Worm (Caenorhabditis elegans) whole organism, L1 larva: Measurements from ENCODE around the gene ugt-58.

Experiments
- C04F5.9 ChIP-seq: sonication (generic microtip); optimal IDR thresholded peaks from 2 replicates; lab custom pipeline; 2016; ENCODE audit warnings: missing genetic modification characterization, missing compliant biosample characterization
- C34B4.2 ChIP-seq: sonication (generic microtip); optimal IDR thresholded peaks from 2 replicates; lab custom pipeline; 2017; ENCODE audit warnings: mild to moderate bottlenecking, missing genetic modification characterization, missing compliant biosample characterization
- F16B12.6 ChIP-seq: fragments of 150-350 bp; optimal IDR thresholded peaks from 2 replicates; lab custom pipeline; 2014; ENCODE audit warnings: missing biosample characterization, missing genetic modification characterization
- alr-1 ChIP-seq: fragments of 200-800 bp; sonication (Bioruptor generic); optimal IDR thresholded peaks from 2 replicates; lab custom pipeline; 2018; ENCODE audit warnings: borderline replicate concordance, mild to moderate bottlenecking, missing genetic modification characterization, missing compliant biosample characterization
- blmp-1 ChIP-seq: fragments of 150-350 bp; optimal IDR thresholded peaks from 2 replicates; lab custom pipeline; 2014; ENCODE audit warnings: missing biosample characterization, missing genetic modification characterization
- ceh-63 ChIP-seq: fragments of 200-800 bp; sonication (Bioruptor generic); optimal IDR thresholded peaks from 2 replicates; lab custom pipeline; 2018; ENCODE audit warnings: mild to moderate bottlenecking, missing genetic modification characterization, missing compliant biosample characterization
- ceh-82 ChIP-seq, 3 experiments: fragments of 150-350 bp in 1 of 3; sonication (generic microtip) in 2 of 3; optimal IDR thresholded peaks; 2 replicates each; lab custom pipeline; 2014 to 2017; ENCODE audit warnings: missing biosample characterization in 3 of 3, missing genetic modification characterization in 3 of 3
- ces-1 ChIP-seq: fragments of 150-350 bp; optimal IDR thresholded peaks from 2 replicates; lab custom pipeline; 2014; ENCODE audit warnings: missing biosample characterization, missing genetic modification reagents, missing genetic modification characterization
- dpl-1 ChIP-seq, 3 experiments: fragments of 150-350 bp in 2 of 3; sonication (generic microtip) in 1 of 3; optimal IDR thresholded peaks; 2 replicates each; lab custom pipeline; 2014 to 2017; ENCODE audit warnings: missing biosample characterization in 3 of 3, missing genetic modification characterization in 3 of 3, missing genetic modification reagents in 3 of 3
- dsc-1 ChIP-seq: sonication (generic microtip); optimal IDR thresholded peaks from 2 replicates; lab custom pipeline; 2016; ENCODE audit warnings: mild to moderate bottlenecking, missing genetic modification characterization, missing compliant biosample characterization
- egl-27 ChIP-seq, 2 experiments: fragments of 150-350 bp in 1 of 2; sonication (generic microtip); optimal IDR thresholded peaks; 3 replicates each; lab custom pipeline; 2017 to 2018; ENCODE audit warnings: missing biosample characterization in 2 of 2, missing genetic modification characterization in 2 of 2, missing genetic modification reagents in 2 of 2
- elt-2 ChIP-seq: sonication (generic microtip); optimal IDR thresholded peaks from 2 replicates; lab custom pipeline; 2016; ENCODE audit warnings: missing genetic modification characterization, mild to moderate bottlenecking, inconsistent platforms, missing compliant biosample characterization, missing genetic modification reagents
- elt-3 ChIP-seq, 6 experiments: fragments of 150-350 bp in 1 of 6; sonication (generic microtip); optimal IDR thresholded peaks; 2 replicates each; lab custom pipeline; 2017 to 2018; ENCODE audit warnings: missing biosample characterization in 6 of 6, missing genetic modification characterization in 6 of 6, inconsistent platforms in 1 of 6
- fkh-4 ChIP-seq: sonication (generic microtip); optimal IDR thresholded peaks from 2 replicates; lab custom pipeline; 2016; ENCODE audit warnings: missing compliant biosample characterization, missing genetic modification characterization, borderline replicate concordance
- grh-1 ChIP-seq: fragments of 200-800 bp; sonication (Bioruptor generic); IDR thresholded peaks from 2 replicates; pipeline ENCODE4 v1.3.6; 2022; ENCODE audit warnings: missing genetic modification reagents, missing genetic modification characterization, missing compliant biosample characterization
- hlh-4 ChIP-seq: sonication (generic microtip); optimal IDR thresholded peaks from 2 replicates; lab custom pipeline; 2016; ENCODE audit warnings: mild to moderate bottlenecking, missing genetic modification characterization, missing compliant biosample characterization
- lin-13 ChIP-seq: fragments of 150-350 bp; optimal IDR thresholded peaks from 2 replicates; lab custom pipeline; 2014; ENCODE audit warnings: missing biosample characterization, missing genetic modification reagents, missing genetic modification characterization
- lin-14 ChIP-seq: fragments of 200-800 bp; sonication (Bioruptor generic); optimal IDR thresholded peaks from 2 replicates; lab custom pipeline; 2018; ENCODE audit warnings: mild to moderate bottlenecking, missing genetic modification characterization, moderate library complexity, missing compliant biosample characterization
- lin-15B ChIP-seq: fragments of 150-350 bp; sonication (generic microtip); optimal IDR thresholded peaks from 3 replicates; lab custom pipeline; 2014; ENCODE audit warnings: missing biosample characterization, missing genetic modification characterization
- lin-35 ChIP-seq, 2 experiments: fragments of 150-350 bp; optimal IDR thresholded peaks; 2 replicates each; lab custom pipeline; 2014; ENCODE audit warnings: missing biosample characterization in 2 of 2, missing genetic modification characterization in 2 of 2, missing genetic modification reagents in 2 of 2
- lsy-2 ChIP-seq, 2 experiments: fragments of 150-350 bp; optimal IDR thresholded peaks; 2 replicates each; lab custom pipeline; 2014; ENCODE audit warnings: missing biosample characterization in 2 of 2, missing genetic modification characterization in 2 of 2
- mep-1 ChIP-seq: fragments of 150-350 bp; optimal IDR thresholded peaks from 2 replicates; lab custom pipeline; 2014; ENCODE audit warnings: missing biosample characterization, missing genetic modification characterization
- nhr-12 ChIP-seq: sonication (generic microtip); optimal IDR thresholded peaks from 2 replicates; lab custom pipeline; 2017; ENCODE audit warnings: missing biosample characterization, missing genetic modification characterization
- nhr-19 ChIP-seq: fragments of 200-800 bp; sonication (Bioruptor generic); conservative IDR thresholded peaks from 2 replicates; pipeline ENCODE4 v1.3.6; 2022; ENCODE audit warnings: missing genetic modification characterization, missing compliant biosample characterization
- nhr-20 ChIP-seq: sonication (generic microtip); optimal IDR thresholded peaks from 2 replicates; lab custom pipeline; 2016; ENCODE audit warnings: mild to moderate bottlenecking, missing genetic modification characterization, missing compliant biosample characterization
- nhr-28 ChIP-seq: fragments of 150-350 bp; optimal IDR thresholded peaks from 2 replicates; lab custom pipeline; 2014; ENCODE audit warnings: missing biosample characterization, missing genetic modification characterization
- nhr-71 ChIP-seq: sonication (generic microtip); optimal IDR thresholded peaks from 2 replicates; lab custom pipeline; 2016; ENCODE audit warnings: mild to moderate bottlenecking, missing genetic modification characterization, moderate library complexity, missing compliant biosample characterization
- nhr-76 ChIP-seq: sonication (generic microtip); optimal IDR thresholded peaks from 2 replicates; lab custom pipeline; 2017; ENCODE audit warnings: missing biosample characterization, missing genetic modification characterization
- nhr-85 ChIP-seq: sonication (generic microtip); peaks from one replicate; lab custom pipeline; 2016; ENCODE audit warnings: missing genetic modification characterization, inconsistent platforms, missing compliant biosample characterization
- pag-3 ChIP-seq: sonication (generic microtip); optimal IDR thresholded peaks from 2 replicates; lab custom pipeline; 2017; ENCODE audit warnings: missing genetic modification characterization, mild to moderate bottlenecking, missing compliant biosample characterization, antibody characterized with exemption, borderline replicate concordance; ENCODE audit not compliant: insufficient read depth
- pqm-1 ChIP-seq: sonication (generic microtip); optimal IDR thresholded peaks from 3 replicates; lab custom pipeline; 2017; ENCODE audit warnings: missing biosample characterization, missing genetic modification characterization
- rnt-1 ChIP-seq: sonication (generic microtip); optimal IDR thresholded peaks from 2 replicates; lab custom pipeline; 2016; ENCODE audit warnings: mild to moderate bottlenecking, missing genetic modification characterization, moderate library complexity, missing compliant biosample characterization
- skn-1 ChIP-seq: fragments of 150-350 bp; optimal IDR thresholded peaks from 2 replicates; lab custom pipeline; 2014; ENCODE audit warnings: missing biosample characterization, missing genetic modification characterization
- snpc-4 ChIP-seq: fragments of 150-350 bp; optimal IDR thresholded peaks from 2 replicates; lab custom pipeline; 2014; ENCODE audit warnings: missing biosample characterization, missing genetic modification characterization
- snu-23 ChIP-seq: sonication (generic microtip); optimal IDR thresholded peaks from 2 replicates; lab custom pipeline; 2016; ENCODE audit warnings: missing genetic modification characterization, missing compliant biosample characterization
- sox-4 ChIP-seq: sonication (generic microtip); optimal IDR thresholded peaks from 2 replicates; lab custom pipeline; 2016; ENCODE audit warnings: missing genetic modification characterization, missing compliant biosample characterization
- sup-37 ChIP-seq: fragments of 200-800 bp; sonication (Bioruptor generic); optimal IDR thresholded peaks from 2 replicates; lab custom pipeline; 2018; ENCODE audit warnings: mild to moderate bottlenecking, missing genetic modification characterization, missing compliant biosample characterization
- tbx-2 ChIP-seq: sonication (generic microtip); optimal IDR thresholded peaks from 2 replicates; lab custom pipeline; 2016; ENCODE audit warnings: missing genetic modification characterization, missing compliant biosample characterization
- tlp-1 ChIP-seq: fragments of 150-350 bp; optimal IDR thresholded peaks from 2 replicates; lab custom pipeline; 2014; ENCODE audit warnings: missing biosample characterization, missing genetic modification characterization
- unc-130 ChIP-seq: fragments of 150-350 bp; optimal IDR thresholded peaks from 2 replicates; lab custom pipeline; 2017; ENCODE audit warnings: missing biosample characterization, missing genetic modification characterization, inconsistent platforms
- unc-30 ChIP-seq: sonication (generic microtip); optimal IDR thresholded peaks from 2 replicates; lab custom pipeline; 2017; ENCODE audit warnings: missing biosample characterization, missing genetic modification characterization
- unc-62 ChIP-seq: fragments of 150-350 bp; optimal IDR thresholded peaks from 2 replicates; lab custom pipeline; 2014; ENCODE audit warnings: missing biosample characterization, missing genetic modification reagents, missing genetic modification characterization
- unc-98 ChIP-seq: fragments of 200-800 bp; sonication (Bioruptor generic); IDR thresholded peaks from 2 replicates; pipeline ENCODE4 v1.3.6; 2022; ENCODE audit warnings: missing genetic modification characterization, missing compliant biosample characterization
- vab-15 ChIP-seq: sonication (generic microtip); optimal IDR thresholded peaks from 2 replicates; lab custom pipeline; 2017; ENCODE audit warnings: missing genotype, mild to moderate bottlenecking, missing genetic modification characterization, missing compliant biosample characterization
- xbp-1 ChIP-seq: sonication (generic microtip); optimal IDR thresholded peaks from 2 replicates; lab custom pipeline; 2016; ENCODE audit warnings: missing genetic modification characterization, missing compliant biosample characterization
- zag-1 ChIP-seq: fragments of 150-350 bp; optimal IDR thresholded peaks from 2 replicates; lab custom pipeline; 2014; ENCODE audit warnings: missing biosample characterization, missing genetic modification characterization
- ztf-11 ChIP-seq, 2 experiments: sonication (generic microtip); optimal IDR thresholded peaks; 2 replicates each; lab custom pipeline; 2016 to 2017; ENCODE audit warnings: missing genetic modification characterization in 2 of 2, missing biosample characterization in 1 of 2, missing compliant biosample characterization in 1 of 2
- ztf-4 ChIP-seq: fragments of 150-350 bp; optimal IDR thresholded peaks from 2 replicates; lab custom pipeline; 2014; ENCODE audit warnings: missing biosample characterization, missing genetic modification characterization

Gene ugt-58

ce11 chrII:9586734-9587209, at the start of gene ugt-58:
Gene ugt-58 (minus strand): TSS chrII:9586784.
- TF ChIP-seq elt-3 (tag; optimal IDR thresholded peaks at IDR 0.05; lab: Kevin White, UChicago) (peak in 5 of 6 experiments; percentile 33 to 74 (median 53)), lin-14 (GFP tag; lab: Kevin White, UChicago) (peak; percentile 20), snpc-4 (tag; lab: Kevin White, UChicago) (no peak), skn-1 (tag; lab: Kevin White, UChicago) (peak; percentile 53), C04F5.9 (no peak), dpl-1 (GFP tag; optimal IDR thresholded peaks at IDR 0.05; lab: Kevin White, UChicago) (no peak), egl-27 (tag; optimal IDR thresholded peaks at IDR 0.05; lab: Kevin White, UChicago) (no peak), F16B12.6 (no peak), ces-1 (GFP tag; lab: Kevin White, UChicago) (no peak), C34B4.2 (tag; lab: Kevin White, UChicago) (no peak), vab-15 (no peak), lin-15B (tag; lab: Kevin White, UChicago) (no peak), nhr-19 (GFP tag; lab: Robert Waterston, UW) (peak; percentile 22), lsy-2 (tag; optimal IDR thresholded peaks at IDR 0.05; lab: Kevin White, UChicago) (peak; percentile 15 to 17), nhr-28 (peak; percentile 36), ztf-11 (tag; optimal IDR thresholded peaks at IDR 0.05; lab: Kevin White, UChicago) (no peak), sox-4 (tag; lab: Kevin White, UChicago) (no peak), nhr-20 (tag; lab: Kevin White, UChicago) (peak; percentile 80), pqm-1 (tag; lab: Kevin White, UChicago) (no peak), rnt-1 (tag; lab: Kevin White, UChicago) (no peak), fkh-4 (tag; lab: Kevin White, UChicago) (no peak), mep-1 (peak; percentile 29), tbx-2 (tag; lab: Kevin White, UChicago) (no peak), unc-98 (GFP tag; lab: Robert Waterston, UW) (no peak), grh-1 (no peak), unc-62 (GFP tag; lab: Kevin White, UChicago) (no peak), zag-1 (tag; lab: Kevin White, UChicago) (no peak), tlp-1 (tag; lab: Kevin White, UChicago) (no peak), dsc-1 (tag; lab: Kevin White, UChicago) (no peak), pag-3 (tag; lab: Kevin White, UChicago) (no peak), hlh-4 (tag; lab: Kevin White, UChicago) (no peak), nhr-76 (no peak), xbp-1 (tag; lab: Kevin White, UChicago) (no peak), ceh-82 (tag; optimal IDR thresholded peaks at IDR 0.05; lab: Kevin White, UChicago) (no peak), unc-30 (no peak), unc-130 (no peak), elt-2 (tag; lab: Kevin White, UChicago) (peak; percentile 40), blmp-1 (tag; lab: Kevin White, UChicago) (peak; percentile 23), sup-37 (GFP tag; lab: Kevin White, UChicago) (no peak), snu-23 (GFP tag; lab: Kevin White, UChicago) (peak; percentile 27), lin-13 (GFP tag; lab: Kevin White, UChicago) (no peak), ceh-63 (GFP tag; lab: Kevin White, UChicago) (no peak), lin-35 (GFP tag; optimal IDR thresholded peaks at IDR 0.05; lab: Kevin White, UChicago) (peak in 1 of 2 experiments; percentile 39), alr-1 (tag; lab: Kevin White, UChicago) (no peak), nhr-12 (no peak), ztf-4 (tag; lab: Kevin White, UChicago) (no peak), nhr-85 (tag; lab: Kevin White, UChicago) (peak; percentile 72), nhr-71 (tag; lab: Kevin White, UChicago) (peak; percentile 42)
